Fruit fly (Drosophila melanogaster) whole organism, embryonic: Measurements from ENCODE around the gene Tsf1.

Source experiments
- CG15479 ChIP-seq: fragments of 200-800 bp; sonication (Bioruptor generic); optimal IDR thresholded peaks from 3 replicates; lab custom pipeline; 2019; ENCODE audit warnings: missing biosample characterization, mild to moderate bottlenecking, missing genetic modification characterization, moderate library complexity
- CG7372 ChIP-seq: fragments of 200-800 bp; sonication (Bioruptor generic); IDR thresholded peaks from 2 replicates; pipeline ENCODE4 v1.3.6; 2022; ENCODE audit warnings: missing biosample characterization, missing genetic modification characterization
- CG7745 ChIP-seq: fragments of 200-800 bp; sonication (Bioruptor generic); optimal IDR thresholded peaks from 2 replicates; lab custom pipeline; 2018; ENCODE audit warnings: missing biosample characterization, mild to moderate bottlenecking, missing genetic modification characterization, moderate library complexity
- Rfx ChIP-seq: fragments of 200-800 bp; sonication (Bioruptor generic); IDR thresholded peaks from 2 replicates; pipeline ENCODE4 v1.3.6; 2022; ENCODE audit warnings: missing biosample characterization, missing genetic modification characterization
- lola ChIP-seq, 3 experiments: fragments of >200 bp in 2 of 3; fragments of 200-800 bp in 1 of 3; sonication (Bioruptor generic) in 1 of 3; optimal IDR thresholded peaks; 2 replicates each; lab custom pipeline; 2017 to 2019; ENCODE audit warnings: missing biosample characterization in 3 of 3, missing genetic modification characterization in 3 of 3, mild to moderate bottlenecking in 1 of 3, moderate library complexity in 1 of 3

dm6 chrX:18356141-18356600 is 30.7 kb upstream of the Tsf1 start, which contains the start of gene kairos:
- TF ChIP-seq lola (GFP tag; optimal IDR thresholded peaks at IDR 0.05; lab: Kevin White, UChicago), result no peak
- TF ChIP-seq CG7745 (tag; lab: Kevin White, UChicago), result no peak
- no peak for TF ChIP-seq CG15479 (GFP tag; lab: Kevin White, UChicago)
- TF ChIP-seq CG7372 (GFP tag; lab: Robert Waterston, UW), result peak; percentile 23; the same call in 1 of the 2 replicates
- TF ChIP-seq Rfx (GFP tag; lab: Robert Waterston, UW), result 0 out of 2 replicates have a peak, but pooled peaks have one; percentile 27
